Worm (Caenorhabditis elegans): Measurements from ENCODE around the gene grp-1.

DNA sequence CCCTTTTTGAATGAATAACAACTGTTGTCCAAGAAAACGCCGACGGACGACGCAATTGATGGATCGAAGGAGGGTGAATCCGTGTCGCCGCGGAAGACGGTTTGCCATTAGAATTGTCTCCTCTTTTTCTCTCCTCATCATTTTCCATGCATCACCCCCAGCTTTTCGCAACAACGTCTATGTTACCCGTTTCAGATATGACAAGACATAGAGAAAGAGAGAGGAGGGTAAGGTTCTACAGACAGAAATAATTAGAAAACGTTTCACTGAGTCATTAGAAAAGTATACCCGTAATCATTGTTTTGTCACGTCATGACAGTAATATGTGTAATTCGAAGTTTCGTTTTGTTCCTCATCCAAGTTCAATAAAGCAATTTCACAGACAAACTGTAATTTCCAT is 20.3 kb downstream of the grp-1 start:
- TF ChIP-seq elt-3 (tag; optimal IDR thresholded peaks at IDR 0.05): no peak
- TF ChIP-seq elt-1 (tag; optimal IDR thresholded peaks at IDR 0.05; ENCODE audit: borderline replicate concordance, insufficient read depth): no peak
- TF ChIP-seq ztf-11 (tag; optimal IDR thresholded peaks at IDR 0.05): no peak
- TF ChIP-seq nhr-28 (tag; optimal IDR thresholded peaks at IDR 0.05): no peak
- TF ChIP-seq tbx-8 (GFP tag; optimal IDR thresholded peaks at IDR 0.05): no peak
